3 fruit fly cellular contexts compared by ENCODE assay signal in genomic region chrX:14871028-14871427, dm6.
TF ChIP-seq lines count a peak whose summit lies in the region.

TSS of gene CG9518 (minus strand) at chrX:14871181.

- no peak for TF ChIP-seq CTCF in whole organism, embryonic (GFP tag; optimal IDR thresholded peaks at IDR 0.05; lab: Kevin White, UChicago)

TF ChIP-seq in whole organism, embryonic, 481 proteins besides CTCF, POLR2A, EP300 and RAD21:
- TF ChIP-seq sens (GFP tag; lab: Kevin White, UChicago) (peak; percentile 25), Hr51 (GFP tag; optimal IDR thresholded peaks at IDR 0.05; lab: Kevin White, UChicago) (no peak), CG11560 (tag; IDR thresholded peaks at IDR 0.05; lab: Robert Waterston, UW) (no peak), CG3726 (GFP tag; IDR thresholded peaks at IDR 0.05; lab: Robert Waterston, UW) (no peak), CHES-1-like (GFP tag; optimal IDR thresholded peaks at IDR 0.05; lab: Kevin White, UChicago) (no peak), Ptx1 (GFP tag; IDR thresholded peaks at IDR 0.05; lab: Robert Waterston, UW) (no peak), Doc2 (GFP tag; IDR thresholded peaks at IDR 0.05; lab: Robert Waterston, UW) (no peak), CG9876 (GFP tag; optimal IDR thresholded peaks at IDR 0.05; lab: Kevin White, UChicago) (no peak), bab2 (GFP tag; optimal IDR thresholded peaks at IDR 0.05; lab: Kevin White, UChicago) (no peak), CG18476 (GFP tag; optimal IDR thresholded peaks at IDR 0.05; lab: Kevin White, UChicago) (no peak), CG1233 (GFP tag; optimal IDR thresholded peaks at IDR 0.05; lab: Kevin White, UChicago) (no peak), CG15601 (tag; optimal IDR thresholded peaks at IDR 0.05; lab: Kevin White, UChicago) (no peak), CG5180 (GFP tag; optimal IDR thresholded peaks at IDR 0.05; lab: Kevin White, UChicago) (peak; percentile 97), CG15479 (GFP tag; optimal IDR thresholded peaks at IDR 0.05; lab: Kevin White, UChicago) (no peak), tx (GFP tag; optimal IDR thresholded peaks at IDR 0.05; lab: Kevin White, UChicago) (no peak), Med (GFP tag; lab: Kevin White, UChicago) (no peak), chinmo (GFP tag; IDR thresholded peaks at IDR 0.05; lab: Robert Waterston, UW; ENCODE audit: partially characterized antibody) (0 out of 4 replicates have a peak, but pooled peaks have one; percentile 29), CG4424 (GFP tag; optimal IDR thresholded peaks at IDR 0.05; lab: Kevin White, UChicago) (no peak), twi (tag; optimal IDR thresholded peaks at IDR 0.05; lab: Kevin White, UChicago) (no peak)

TF ChIP-seq in whole organism, prepupa, 60 proteins besides CTCF, POLR2A, EP300 and RAD21:
- TF ChIP-seq Eip78C (GFP tag; lab: Kevin White, UChicago) (peak; percentile 40), CG15336 (GFP tag; IDR thresholded peaks at IDR 0.05; lab: Robert Waterston, UW) (0 out of 2 replicates have a peak, but pooled peaks have one; percentile 10), CG3032 (tag; optimal IDR thresholded peaks at IDR 0.05; lab: Kevin White, UChicago) (no peak), CG9139 (GFP tag; optimal IDR thresholded peaks at IDR 0.05; lab: Kevin White, UChicago) (no peak)

TF ChIP-seq in whole organism, pupa, 21 proteins besides CTCF, POLR2A, EP300 and RAD21:
- TF ChIP-seq CG10348 (GFP tag; IDR thresholded peaks at IDR 0.05; lab: Robert Waterston, UW) (no peak), EcR (GFP tag; optimal IDR thresholded peaks at IDR 0.05; lab: Kevin White, UChicago) (peak; percentile 13), CG8301 (tag; optimal IDR thresholded peaks at IDR 0.05; lab: Kevin White, UChicago) (no peak)
